Worm (Caenorhabditis elegans) whole organism, L1 larva: ENCODE measurements around the gene F48E8.2.

Source experiments
- C16A3.4 ChIP-seq: fragments of 150-350 bp; optimal IDR thresholded peaks from 2 replicates; lab custom pipeline; 2014; ENCODE audit warnings: missing biosample characterization, missing genetic modification characterization
- alr-1 ChIP-seq: fragments of 200-800 bp; sonication (Bioruptor generic); optimal IDR thresholded peaks from 2 replicates; lab custom pipeline; 2018; ENCODE audit warnings: borderline replicate concordance, mild to moderate bottlenecking, missing genetic modification characterization, missing compliant biosample characterization
- aly-2 ChIP-seq: fragments of 150-350 bp; optimal IDR thresholded peaks from 2 replicates; lab custom pipeline; 2014; ENCODE audit warnings: missing biosample characterization, missing genetic modification characterization
- ama-1 ChIP-seq: fragments of 150-350 bp; optimal IDR thresholded peaks from 2 replicates; lab custom pipeline; 2014
- blmp-1 ChIP-seq: fragments of 150-350 bp; optimal IDR thresholded peaks from 2 replicates; lab custom pipeline; 2014; ENCODE audit warnings: missing biosample characterization, missing genetic modification characterization
- ceh-82 ChIP-seq, 3 experiments: fragments of 150-350 bp in 1 of 3; sonication (generic microtip) in 2 of 3; optimal IDR thresholded peaks; 2 replicates each; lab custom pipeline; 2014 to 2017; ENCODE audit warnings: missing biosample characterization in 3 of 3, missing genetic modification characterization in 3 of 3
- ceh-88 ChIP-seq: fragments of 200-800 bp; sonication (Bioruptor generic); IDR thresholded peaks from 2 replicates; pipeline ENCODE4 v1.3.6; 2022; ENCODE audit warnings: missing genetic modification characterization, missing compliant biosample characterization
- dpl-1 ChIP-seq, 3 experiments: fragments of 150-350 bp in 2 of 3; sonication (generic microtip) in 1 of 3; optimal IDR thresholded peaks; 2 replicates each; lab custom pipeline; 2014 to 2017; ENCODE audit warnings: missing biosample characterization in 3 of 3, missing genetic modification characterization in 3 of 3, missing genetic modification reagents in 3 of 3
- dsc-1 ChIP-seq: sonication (generic microtip); optimal IDR thresholded peaks from 2 replicates; lab custom pipeline; 2016; ENCODE audit warnings: mild to moderate bottlenecking, missing genetic modification characterization, missing compliant biosample characterization
- efl-1 ChIP-seq, 4 experiments: fragments of 150-350 bp; optimal IDR thresholded peaks in 3 of 4; peaks in 1 of 4; 1 replicate in 1 of 4; 2 replicates in 3 of 4; lab custom pipeline; 2014; ENCODE audit warnings: missing biosample characterization in 2 of 4, missing genetic modification characterization in 2 of 4, missing genetic modification reagents in 2 of 4
- fkh-10 ChIP-seq: sonication (generic microtip); optimal IDR thresholded peaks from 2 replicates; lab custom pipeline; 2017; ENCODE audit warnings: missing biosample characterization, missing genetic modification reagents, missing genetic modification characterization
- fkh-8 ChIP-seq: sonication (generic microtip); optimal IDR thresholded peaks from 2 replicates; lab custom pipeline; 2016; ENCODE audit warnings: mild to moderate bottlenecking, missing genetic modification characterization, missing compliant biosample characterization
- fos-1 ChIP-seq: fragments of 150-350 bp; optimal IDR thresholded peaks from 2 replicates; lab custom pipeline; 2014; ENCODE audit warnings: missing biosample characterization, missing genetic modification characterization
- hpl-2 ChIP-seq: fragments of 150-350 bp; optimal IDR thresholded peaks from 2 replicates; lab custom pipeline; 2014; ENCODE audit warnings: missing biosample characterization, missing genetic modification reagents, missing genetic modification characterization
- irx-1 ChIP-seq: sonication (generic microtip); optimal IDR thresholded peaks from 2 replicates; lab custom pipeline; 2016; ENCODE audit warnings: missing genetic modification characterization, missing compliant biosample characterization
- isw-1 ChIP-seq: fragments of 200-800 bp; sonication (Bioruptor generic); IDR thresholded peaks from 2 replicates; pipeline ENCODE4 v1.3.6; 2022; ENCODE audit warnings: missing genetic modification characterization, missing compliant biosample characterization
- jun-1 ChIP-seq: fragments of 150-350 bp; optimal IDR thresholded peaks from 2 replicates; lab custom pipeline; 2014; ENCODE audit warnings: missing biosample characterization, missing genetic modification reagents, missing genetic modification characterization
- lin-13 ChIP-seq: fragments of 150-350 bp; optimal IDR thresholded peaks from 2 replicates; lab custom pipeline; 2014; ENCODE audit warnings: missing biosample characterization, missing genetic modification reagents, missing genetic modification characterization
- lin-35 ChIP-seq, 2 experiments: fragments of 150-350 bp; optimal IDR thresholded peaks; 2 replicates each; lab custom pipeline; 2014; ENCODE audit warnings: missing biosample characterization in 2 of 2, missing genetic modification characterization in 2 of 2, missing genetic modification reagents in 2 of 2
- lir-3 ChIP-seq: sonication (generic microtip); optimal IDR thresholded peaks from 2 replicates; lab custom pipeline; 2016; ENCODE audit warnings: mild to moderate bottlenecking, missing genetic modification characterization, moderate library complexity, missing compliant biosample characterization; ENCODE audit not compliant: poor library complexity
- lsy-2 ChIP-seq, 2 experiments: fragments of 150-350 bp; optimal IDR thresholded peaks; 2 replicates each; lab custom pipeline; 2014; ENCODE audit warnings: missing biosample characterization in 2 of 2, missing genetic modification characterization in 2 of 2
- mdl-1 ChIP-seq, 2 experiments: fragments of 150-350 bp; optimal IDR thresholded peaks; 2 replicates each; lab custom pipeline; 2014 to 2017; ENCODE audit warnings: missing biosample characterization in 2 of 2, missing genetic modification characterization in 2 of 2, inconsistent platforms in 1 of 2
- nhr-11 ChIP-seq: fragments of 150-350 bp; optimal IDR thresholded peaks from 2 replicates; lab custom pipeline; 2014; ENCODE audit warnings: missing biosample characterization, missing genetic modification characterization
- nhr-19 ChIP-seq: fragments of 200-800 bp; sonication (Bioruptor generic); conservative IDR thresholded peaks from 2 replicates; pipeline ENCODE4 v1.3.6; 2022; ENCODE audit warnings: missing genetic modification characterization, missing compliant biosample characterization
- nhr-237 ChIP-seq: fragments of 150-350 bp; optimal IDR thresholded peaks from 2 replicates; lab custom pipeline; 2014; ENCODE audit warnings: missing biosample characterization, missing genetic modification characterization
- nhr-47 ChIP-seq: sonication (generic microtip); optimal IDR thresholded peaks from 2 replicates; lab custom pipeline; 2016; ENCODE audit warnings: mild to moderate bottlenecking, missing genetic modification characterization, moderate library complexity, missing compliant biosample characterization
- nhr-76 ChIP-seq: sonication (generic microtip); optimal IDR thresholded peaks from 2 replicates; lab custom pipeline; 2017; ENCODE audit warnings: missing biosample characterization, missing genetic modification characterization
- nhr-77 ChIP-seq: fragments of 150-350 bp; optimal IDR thresholded peaks from 2 replicates; lab custom pipeline; 2014; ENCODE audit warnings: missing biosample characterization, missing genetic modification characterization
- nhr-85 ChIP-seq: sonication (generic microtip); peaks from one replicate; lab custom pipeline; 2016; ENCODE audit warnings: missing genetic modification characterization, inconsistent platforms, missing compliant biosample characterization
- nhr-90 ChIP-seq: sonication (generic microtip); optimal IDR thresholded peaks from 2 replicates; lab custom pipeline; 2016; ENCODE audit warnings: mild to moderate bottlenecking, missing genetic modification characterization, missing compliant biosample characterization; ENCODE audit not compliant: poor library complexity
- pag-3 ChIP-seq: sonication (generic microtip); optimal IDR thresholded peaks from 2 replicates; lab custom pipeline; 2017; ENCODE audit warnings: missing genetic modification characterization, mild to moderate bottlenecking, missing compliant biosample characterization, antibody characterized with exemption, borderline replicate concordance; ENCODE audit not compliant: insufficient read depth
- rnt-1 ChIP-seq: sonication (generic microtip); optimal IDR thresholded peaks from 2 replicates; lab custom pipeline; 2016; ENCODE audit warnings: mild to moderate bottlenecking, missing genetic modification characterization, moderate library complexity, missing compliant biosample characterization
- skn-1 ChIP-seq: fragments of 150-350 bp; optimal IDR thresholded peaks from 2 replicates; lab custom pipeline; 2014; ENCODE audit warnings: missing biosample characterization, missing genetic modification characterization
- snpc-4 ChIP-seq: fragments of 150-350 bp; optimal IDR thresholded peaks from 2 replicates; lab custom pipeline; 2014; ENCODE audit warnings: missing biosample characterization, missing genetic modification characterization
- snu-23 ChIP-seq: sonication (generic microtip); optimal IDR thresholded peaks from 2 replicates; lab custom pipeline; 2016; ENCODE audit warnings: missing genetic modification characterization, missing compliant biosample characterization
- swsn-7 ChIP-seq: sonication (generic microtip); optimal IDR thresholded peaks from 2 replicates; lab custom pipeline; 2016; ENCODE audit warnings: missing genetic modification characterization, missing compliant biosample characterization
- tbx-2 ChIP-seq: sonication (generic microtip); optimal IDR thresholded peaks from 2 replicates; lab custom pipeline; 2016; ENCODE audit warnings: missing genetic modification characterization, missing compliant biosample characterization
- unc-130 ChIP-seq: fragments of 150-350 bp; optimal IDR thresholded peaks from 2 replicates; lab custom pipeline; 2017; ENCODE audit warnings: missing biosample characterization, missing genetic modification characterization, inconsistent platforms
- unc-30 ChIP-seq: sonication (generic microtip); optimal IDR thresholded peaks from 2 replicates; lab custom pipeline; 2017; ENCODE audit warnings: missing biosample characterization, missing genetic modification characterization
- unc-86 ChIP-seq: sonication (generic microtip); optimal IDR thresholded peaks from 2 replicates; lab custom pipeline; 2016; ENCODE audit warnings: missing genetic modification characterization, missing compliant biosample characterization
- vab-15 ChIP-seq: sonication (generic microtip); optimal IDR thresholded peaks from 2 replicates; lab custom pipeline; 2017; ENCODE audit warnings: missing genotype, mild to moderate bottlenecking, missing genetic modification characterization, missing compliant biosample characterization
- xbp-1 ChIP-seq: sonication (generic microtip); optimal IDR thresholded peaks from 2 replicates; lab custom pipeline; 2016; ENCODE audit warnings: missing genetic modification characterization, missing compliant biosample characterization
- zip-4 ChIP-seq: fragments of 200-800 bp; sonication (Bioruptor generic); optimal IDR thresholded peaks from 2 replicates; lab custom pipeline; 2018; ENCODE audit warnings: mild to moderate bottlenecking, missing genetic modification characterization, moderate library complexity, missing compliant biosample characterization
- ztf-11 ChIP-seq, 2 experiments: sonication (generic microtip); optimal IDR thresholded peaks; 2 replicates each; lab custom pipeline; 2016 to 2017; ENCODE audit warnings: missing genetic modification characterization in 2 of 2, missing biosample characterization in 1 of 2, missing compliant biosample characterization in 1 of 2
- ztf-4 ChIP-seq: fragments of 150-350 bp; optimal IDR thresholded peaks from 2 replicates; lab custom pipeline; 2014; ENCODE audit warnings: missing biosample characterization, missing genetic modification characterization

The F48E8.2 gene

ce11 chrIII:5502915-5503575, 38.9 kb downstream of the F48E8.2 start (continued):
- TF ChIP-seq jun-1 (tag; lab: Kevin White, UChicago) (peak; percentile 17), mdl-1 (tag; optimal IDR thresholded peaks at IDR 0.05; lab: Kevin White, UChicago) (peak in 1 of 2 experiments; percentile 25), fkh-10 (GFP tag; lab: Kevin White, UChicago) (no peak), vab-15 (tag; lab: Kevin White, UChicago) (no peak)

ce11 chrIII:5503669-5504068, 39.5 kb downstream of the F48E8.2 start:
- TF ChIP-seq ztf-11 (tag; optimal IDR thresholded peaks at IDR 0.05; lab: Kevin White, UChicago), result no peak
- no peak for TF ChIP-seq ceh-88 (GFP tag; lab: Robert Waterston, UW)
- TF ChIP-seq efl-1 (optimal IDR thresholded peaks at IDR 0.05; lab: Kevin White, UChicago), result no peak
- peak; percentile 24 to 93 for TF ChIP-seq efl-1 (GFP tag; optimal IDR thresholded peaks at IDR 0.05 in 1 of 2; lab: Kevin White, UChicago)
- peak in 1 of 3 experiments; percentile 28 for TF ChIP-seq dpl-1 (GFP tag; optimal IDR thresholded peaks at IDR 0.05; lab: Kevin White, UChicago)
- no peak for TF ChIP-seq unc-30
- no peak for TF ChIP-seq nhr-85 (tag; lab: Kevin White, UChicago)
- no peak for TF ChIP-seq lin-35 (GFP tag; optimal IDR thresholded peaks at IDR 0.05; lab: Kevin White, UChicago)
- TF ChIP-seq hpl-2 (GFP tag; lab: Kevin White, UChicago), result no peak
- TF ChIP-seq tbx-2 (tag; lab: Kevin White, UChicago), result no peak
- no peak for TF ChIP-seq nhr-76 (tag; lab: Kevin White, UChicago)
- no peak for TF ChIP-seq fkh-8 (tag; lab: Kevin White, UChicago)
- TF ChIP-seq, all 84 proteins: peak for 2

ce11 chrIII:5504164-5504563, 40.0 kb downstream of the F48E8.2 start:
- TF ChIP-seq unc-130, result peak; percentile 12
- peak; percentile 77 for TF ChIP-seq snu-23
- TF ChIP-seq pag-3, result no peak
- TF ChIP-seq blmp-1, result peak; percentile 83
- peak; percentile 54 to 60 for TF ChIP-seq lsy-2 (tag; optimal IDR thresholded peaks at IDR 0.05; lab: Kevin White, UChicago)
- no peak for TF ChIP-seq nhr-11 (tag; lab: Kevin White, UChicago)
- TF ChIP-seq snpc-4, result peak; percentile 16
- TF ChIP-seq mdl-1 (tag; optimal IDR thresholded peaks at IDR 0.05; lab: Kevin White, UChicago), result peak in 1 of 2 experiments; percentile 33
- peak; percentile 38 for TF ChIP-seq nhr-19
- no peak for TF ChIP-seq nhr-90
- TF ChIP-seq vab-15 (tag; lab: Kevin White, UChicago), result no peak
- peak; percentile 61 for TF ChIP-seq jun-1 (tag; lab: Kevin White, UChicago)
- TF ChIP-seq nhr-47 (tag; lab: Kevin White, UChicago), result peak; percentile 64
- TF ChIP-seq alr-1 (tag; lab: Kevin White, UChicago), result no peak
- TF ChIP-seq unc-86, result no peak
- no peak for TF ChIP-seq isw-1 (GFP tag; lab: Robert Waterston, UW)
- peak; percentile 37 for TF ChIP-seq xbp-1 (tag; lab: Kevin White, UChicago)
- TF ChIP-seq lin-13 (GFP tag; lab: Kevin White, UChicago), result peak; percentile 54
- peak; percentile 46 for TF ChIP-seq skn-1 (tag; lab: Kevin White, UChicago)
- TF ChIP-seq rnt-1 (tag; lab: Kevin White, UChicago), result peak; percentile 87
- TF ChIP-seq lin-35 (GFP tag; optimal IDR thresholded peaks at IDR 0.05; lab: Kevin White, UChicago), result peak; percentile 59 to 70
- peak; percentile 54 for TF ChIP-seq swsn-7 (tag; lab: Kevin White, UChicago)
- peak; percentile 39 to 50 (median 40) for TF ChIP-seq dpl-1 (GFP tag; optimal IDR thresholded peaks at IDR 0.05; lab: Kevin White, UChicago)
- TF ChIP-seq zip-4, result no peak
- no peak for TF ChIP-seq fkh-10 (GFP tag; lab: Kevin White, UChicago)
- peak; percentile 13 for TF ChIP-seq C16A3.4 (tag; lab: Kevin White, UChicago)
- peak; percentile 86 for TF ChIP-seq aly-2
- peak; percentile 52 for TF ChIP-seq ztf-4
- peak; percentile 41 for TF ChIP-seq irx-1
- peak; percentile 90 for TF ChIP-seq nhr-85 (tag; lab: Kevin White, UChicago)
- TF ChIP-seq ama-1 (lab: Kevin White, UChicago), result peak; percentile 91
- peak; percentile 34 for TF ChIP-seq lir-3
- TF ChIP-seq efl-1 (optimal IDR thresholded peaks at IDR 0.05; lab: Kevin White, UChicago), result peak; percentile 62
- TF ChIP-seq efl-1 (GFP tag; optimal IDR thresholded peaks at IDR 0.05 in 1 of 2; lab: Kevin White, UChicago), result peak; percentile 57 to 96
- TF ChIP-seq dsc-1, result no peak
- peak; percentile 54 for TF ChIP-seq nhr-237 (tag; lab: Kevin White, UChicago)
- peak; percentile 48 for TF ChIP-seq fkh-8 (tag; lab: Kevin White, UChicago)
- peak; percentile 61 for TF ChIP-seq fos-1 (tag; lab: Kevin White, UChicago)
- TF ChIP-seq nhr-77 (tag; lab: Kevin White, UChicago), result peak; percentile 49
- peak; percentile 26 to 64 (median 55) for TF ChIP-seq ceh-82 (tag; optimal IDR thresholded peaks at IDR 0.05; lab: Kevin White, UChicago)
